Worm (Caenorhabditis elegans) whole organism, young adult: ENCODE results near the gene exos-7.
A peak's percentile ranks its signal among the peaks of the same experiment; 100 is the strongest.

ENCODE experiments used
- F22D6.2 ChIP-seq: sonication (generic microtip); optimal IDR thresholded peaks from 2 replicates; lab custom pipeline; 2016; ENCODE audit warnings: mild to moderate bottlenecking, missing genetic modification characterization, missing compliant biosample characterization
- F49E8.2 ChIP-seq: sonication (generic microtip); optimal IDR thresholded peaks from 3 replicates; lab custom pipeline; 2017; ENCODE audit warnings: missing genetic modification characterization, mild to moderate bottlenecking, missing compliant biosample characterization, antibody characterized with exemption, moderate library complexity; ENCODE audit not compliant: insufficient read depth
- F57C9.4 ChIP-seq: sonication (generic microtip); optimal IDR thresholded peaks from 2 replicates; lab custom pipeline; 2017; ENCODE audit warnings: mild to moderate bottlenecking, missing genetic modification characterization, missing compliant biosample characterization
- hmg-1.2 ChIP-seq: fragments of 200-800 bp; sonication (Bioruptor generic); IDR thresholded peaks from 2 replicates; pipeline ENCODE4 v1.3.6; 2022; ENCODE audit warnings: missing genetic modification reagents, missing genetic modification characterization, missing compliant biosample characterization
- hsf-1 ChIP-seq: fragments of 200-800 bp; sonication (Bioruptor generic); IDR thresholded peaks from 2 replicates; pipeline ENCODE4 v1.3.6; 2022; ENCODE audit warnings: missing genetic modification reagents, missing genetic modification characterization, missing compliant biosample characterization
- lag-1 ChIP-seq: fragments of 200-800 bp; sonication (Bioruptor generic); IDR thresholded peaks from 2 replicates; pipeline ENCODE4 v1.3.6; 2022; ENCODE audit warnings: missing genetic modification reagents, missing genetic modification characterization, missing compliant biosample characterization

ce11 chrV:20837765-20838164, 900 bp upstream of the exos-7 start, which contains the start of gene mrps-12:
- no peak for TF ChIP-seq hsf-1 (GFP tag; lab: Robert Waterston, UW)
- TF ChIP-seq hmg-1.2: peak; percentile 90
- no peak for TF ChIP-seq lag-1 (GFP tag; lab: Robert Waterston, UW)
- TF ChIP-seq F57C9.4 (tag; lab: Kevin White, UChicago): no peak
- no peak for TF ChIP-seq F49E8.2 (tag; lab: Kevin White, UChicago)
- TF ChIP-seq F22D6.2 (tag; lab: Kevin White, UChicago): no peak
